Worm (Caenorhabditis elegans) whole organism, young adult: Measurements from ENCODE around the gene asb-1.

ENCODE experiments used
- F52B5.7 ChIP-seq: sonication (generic microtip); optimal IDR thresholded peaks from 2 replicates; lab custom pipeline; 2016; ENCODE audit warnings: mild to moderate bottlenecking, missing genetic modification characterization, missing compliant biosample characterization
- F55B11.4 ChIP-seq: sonication (generic microtip); optimal IDR thresholded peaks from 2 replicates; lab custom pipeline; 2016; ENCODE audit warnings: missing compliant biosample characterization, missing genetic modification characterization, borderline replicate concordance; ENCODE audit not compliant: insufficient read depth
- fkh-3 ChIP-seq: sonication (generic microtip); optimal IDR thresholded peaks from 2 replicates; lab custom pipeline; 2016; ENCODE audit warnings: mild to moderate bottlenecking, missing genetic modification characterization, missing compliant biosample characterization
- mel-28 ChIP-seq: sonication (generic microtip); optimal IDR thresholded peaks from 2 replicates; lab custom pipeline; 2016; ENCODE audit warnings: borderline replicate concordance, mild to moderate bottlenecking, missing genetic modification characterization, missing compliant biosample characterization
- nhr-120 ChIP-seq: fragments of 200-800 bp; sonication (Bioruptor generic); IDR thresholded peaks from 2 replicates; pipeline ENCODE4 v1.3.6; 2022; ENCODE audit warnings: missing genetic modification characterization, missing compliant biosample characterization
- unc-130 ChIP-seq: sonication (generic microtip); optimal IDR thresholded peaks from 2 replicates; lab custom pipeline; 2016; ENCODE audit warnings: missing genetic modification reagents, missing genetic modification characterization, missing compliant biosample characterization

- no peak for TF ChIP-seq unc-130 (GFP tag; lab: Kevin White, UChicago)
- TF ChIP-seq F55B11.4: no peak
- no peak for TF ChIP-seq fkh-3 (tag; lab: Kevin White, UChicago)
- no peak for TF ChIP-seq F52B5.7 (tag; lab: Kevin White, UChicago)
- TF ChIP-seq nhr-120 (GFP tag; lab: Robert Waterston, UW): no peak
- no peak for TF ChIP-seq mel-28 (tag; lab: Kevin White, UChicago)
These were observed 17.2 kb downstream of the asb-1 start, which contains the start of the genes sel-5 and wdr-48 for ce11 chrIII:4578385-4578903.
